Worm (Caenorhabditis elegans) whole organism, L4 larva: Measurements from ENCODE around the gene srh-21.

Source experiments
- ces-1 ChIP-seq: fragments of 150-350 bp; sonication (generic microtip); optimal IDR thresholded peaks from 4 replicates; lab custom pipeline; 2014; ENCODE audit warnings: missing biosample characterization, missing genetic modification reagents, missing genetic modification characterization
- daf-8 ChIP-seq: fragments of 200-800 bp; sonication (Bioruptor generic); IDR thresholded peaks from 2 replicates; pipeline ENCODE4 v1.3.6; 2022; ENCODE audit warnings: missing genetic modification characterization, missing compliant biosample characterization

DNA sequence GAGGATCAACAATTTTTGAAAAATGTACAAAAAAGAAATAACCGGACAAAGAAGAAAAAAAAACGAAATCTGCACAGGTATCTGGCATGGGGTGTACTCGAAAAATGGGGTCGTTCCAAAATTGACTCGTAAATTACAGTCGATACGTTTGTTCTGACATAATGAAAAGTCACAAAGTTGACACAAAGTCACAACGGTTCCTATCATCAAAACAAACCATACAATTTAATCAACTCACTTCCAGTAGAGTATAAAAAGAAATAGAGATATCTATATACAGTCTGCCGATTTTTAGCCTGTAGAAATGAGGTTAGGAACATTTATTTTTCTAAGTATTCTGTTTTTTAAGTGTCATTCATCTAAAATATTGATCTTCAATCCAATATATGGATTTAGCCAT, 42.0 kb upstream of the srh-21 start, which contains the start of gene T19H12.12:
- TF ChIP-seq ces-1 (GFP tag; lab: Kevin White, UChicago) (no peak), daf-8 (GFP tag; lab: Robert Waterston, UW) (no peak)
